Worm (Caenorhabditis elegans): ENCODE data around the gene srxa-4.

DNA sequence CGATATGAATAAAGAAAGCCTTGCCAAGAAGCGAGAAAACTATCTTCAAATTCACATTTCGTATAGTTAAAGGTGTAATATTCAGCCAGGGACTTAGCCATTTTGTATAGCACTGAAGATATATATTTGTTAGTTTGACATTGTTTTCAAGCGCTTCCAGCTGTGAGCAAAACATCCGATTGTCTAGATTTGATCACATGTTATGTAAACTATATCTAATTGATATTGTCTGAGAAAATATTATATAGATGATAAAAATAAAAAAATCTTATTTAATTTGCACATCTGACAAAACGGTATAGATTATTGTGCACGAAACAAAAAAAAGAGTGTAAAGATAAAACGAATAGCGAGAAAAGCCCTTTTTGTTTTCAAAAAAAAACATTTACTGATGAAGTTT is 44.4 kb downstream of the srxa-4 start, which contains the start of gene srh-89:
- TF ChIP-seq ama-1 (optimal IDR thresholded peaks at IDR 0.05), result no peak
- TF ChIP-seq ceh-13 (GFP tag; optimal IDR thresholded peaks at IDR 0.05), result no peak
- TF ChIP-seq ets-7 (tag; optimal IDR thresholded peaks at IDR 0.05), result no peak
- TF ChIP-seq hmbx-1 (tag; optimal IDR thresholded peaks at IDR 0.05), result no peak
- no peak for TF ChIP-seq tra-4 (tag; optimal IDR thresholded peaks at IDR 0.05)

Measured in whole organism, early embryonic.